Worm (Caenorhabditis elegans) whole organism, L1 larva: ENCODE measurements around the gene C25F9.15.

Experiments
- ama-1 ChIP-seq: fragments of 150-350 bp; optimal IDR thresholded peaks from 2 replicates; lab custom pipeline; 2014
- ets-5 ChIP-seq: fragments of 200-800 bp; sonication (Bioruptor generic); IDR thresholded peaks from 2 replicates; pipeline ENCODE4 v1.3.6; 2022; ENCODE audit warnings: missing genetic modification characterization, missing compliant biosample characterization
- lin-15B ChIP-seq: fragments of 150-350 bp; sonication (generic microtip); optimal IDR thresholded peaks from 3 replicates; lab custom pipeline; 2014; ENCODE audit warnings: missing biosample characterization, missing genetic modification characterization
- nhr-11 ChIP-seq: fragments of 150-350 bp; optimal IDR thresholded peaks from 2 replicates; lab custom pipeline; 2014; ENCODE audit warnings: missing biosample characterization, missing genetic modification characterization
- nhr-76 ChIP-seq: sonication (generic microtip); optimal IDR thresholded peaks from 2 replicates; lab custom pipeline; 2017; ENCODE audit warnings: missing biosample characterization, missing genetic modification characterization
- nhr-85 ChIP-seq: sonication (generic microtip); peaks from one replicate; lab custom pipeline; 2016; ENCODE audit warnings: missing genetic modification characterization, inconsistent platforms, missing compliant biosample characterization
- unc-62 ChIP-seq: fragments of 150-350 bp; optimal IDR thresholded peaks from 2 replicates; lab custom pipeline; 2014; ENCODE audit warnings: missing biosample characterization, missing genetic modification reagents, missing genetic modification characterization

DNA sequence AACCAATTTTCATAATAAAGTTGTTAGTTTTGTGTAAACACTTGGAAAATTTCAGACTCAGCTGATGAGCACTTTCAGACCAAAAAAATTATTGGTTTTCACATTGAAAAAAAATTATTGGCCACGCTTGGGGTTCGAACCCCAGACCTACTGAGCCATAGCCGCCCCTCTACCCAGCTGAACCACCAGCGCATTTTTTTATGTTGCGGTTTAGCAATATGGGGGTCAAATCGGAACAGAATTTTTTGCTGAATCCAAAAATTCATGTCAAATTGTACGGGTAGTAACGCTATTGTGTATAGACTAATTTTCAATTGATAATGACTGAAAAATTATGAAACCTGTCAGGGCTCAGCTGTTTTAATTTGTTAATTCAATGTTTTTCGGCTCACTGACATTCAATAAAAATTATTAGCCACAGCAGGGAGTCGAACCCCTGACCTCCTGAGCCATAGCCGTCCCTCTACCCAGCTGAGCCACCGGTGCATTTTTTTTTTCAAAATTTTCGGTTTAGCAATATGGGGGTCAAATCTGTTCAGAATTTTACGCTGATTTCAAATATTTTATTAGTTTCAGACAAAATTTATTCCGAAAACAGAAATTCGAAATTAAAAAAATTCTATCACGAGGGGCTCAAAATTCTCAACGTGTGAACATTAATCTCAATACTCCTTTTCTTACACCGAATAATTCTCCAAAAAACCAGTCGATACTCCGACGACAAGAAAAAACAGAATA, 21.2 kb upstream of the C25F9.15 start:
- TF ChIP-seq nhr-85 (tag; lab: Kevin White, UChicago): peak; percentile 42
- TF ChIP-seq lin-15B (tag; lab: Kevin White, UChicago): no peak
- no peak for TF ChIP-seq ama-1
- no peak for TF ChIP-seq nhr-11 (tag; lab: Kevin White, UChicago)
- no peak for TF ChIP-seq ets-5
- TF ChIP-seq unc-62 (GFP tag; lab: Kevin White, UChicago): no peak
- TF ChIP-seq nhr-76 (tag; lab: Kevin White, UChicago): no peak
